Fruit fly (Drosophila melanogaster) whole organism, embryonic: ENCODE results near the gene Fas3.

Experiments
- Ada2b ChIP-seq: fragments of 200-800 bp; sonication (Bioruptor generic); IDR thresholded peaks from 2 replicates; pipeline ENCODE4 v1.3.6; 2022; ENCODE audit warnings: missing biosample characterization, missing genetic modification characterization
- Bgb ChIP-seq: fragments of 200-800 bp; sonication (Bioruptor generic); IDR thresholded peaks from 2 replicates; pipeline ENCODE4 v1.3.6; 2022; ENCODE audit warnings: missing biosample characterization, missing genetic modification characterization; ENCODE audit not compliant: partially characterized antibody
- Blimp-1 ChIP-seq: fragments of 200-800 bp; sonication (Bioruptor generic); optimal IDR thresholded peaks from 3 replicates; lab custom pipeline; 2018; ENCODE audit warnings: missing biosample characterization, missing genetic modification characterization, mild to moderate bottlenecking, moderate library complexity, missing genetic modification reagents
- CG10565 ChIP-seq: fragments of 200-800 bp; sonication (Bioruptor generic); optimal IDR thresholded peaks from 3 replicates; lab custom pipeline; 2016; ENCODE audit warnings: missing biosample characterization, mild to moderate bottlenecking, missing genetic modification characterization
- CG11504 ChIP-seq: fragments of 200-800 bp; sonication (Bioruptor generic); optimal IDR thresholded peaks from 3 replicates; lab custom pipeline; 2019; ENCODE audit warnings: missing biosample characterization, mild to moderate bottlenecking, missing genetic modification characterization, moderate library complexity
- CG11723 ChIP-seq: fragments of 200-800 bp; sonication (Bioruptor generic); optimal IDR thresholded peaks from 2 replicates; lab custom pipeline; 2017; ENCODE audit warnings: missing biosample characterization, mild to moderate bottlenecking, missing genetic modification characterization
- CG12219 ChIP-seq: fragments of 200-800 bp; sonication (Bioruptor generic); optimal IDR thresholded peaks from 3 replicates; lab custom pipeline; 2018; ENCODE audit warnings: missing biosample characterization, mild to moderate bottlenecking, missing genetic modification characterization
- CG1233 ChIP-seq: fragments of 200-800 bp; sonication (Bioruptor generic); optimal IDR thresholded peaks from 4 replicates; lab custom pipeline; 2018; ENCODE audit warnings: missing biosample characterization, mild to moderate bottlenecking, missing genetic modification characterization
- CG12391 ChIP-seq: fragments of 200-800 bp; sonication (Bioruptor generic); optimal IDR thresholded peaks from 3 replicates; lab custom pipeline; 2018; ENCODE audit warnings: missing biosample characterization, mild to moderate bottlenecking, missing genetic modification characterization, moderate library complexity
- CG1529 ChIP-seq: fragments of 200-800 bp; sonication (Bioruptor generic); optimal IDR thresholded peaks from 3 replicates; lab custom pipeline; 2018; ENCODE audit warnings: missing biosample characterization, missing genetic modification characterization
- CG16813 ChIP-seq: fragments of 200-800 bp; sonication (Bioruptor generic); IDR thresholded peaks from 3 replicates; pipeline ENCODE4 v1.3.6; 2022; ENCODE audit warnings: missing biosample characterization, missing genetic modification characterization; ENCODE audit not compliant: partially characterized antibody
- CG17328 ChIP-seq: fragments of 200-800 bp; sonication (Bioruptor generic); IDR thresholded peaks from 2 replicates; pipeline ENCODE4 v1.3.6; 2022; ENCODE audit warnings: missing biosample characterization, missing genetic modification characterization
- CG17361 ChIP-seq: fragments of 200-800 bp; sonication (Bioruptor generic); IDR thresholded peaks from 3 replicates; pipeline ENCODE4 v1.3.6; 2022; ENCODE audit warnings: missing biosample characterization, missing genetic modification characterization
- CG17829 ChIP-seq: fragments of 200-800 bp; optimal IDR thresholded peaks from 2 replicates; lab custom pipeline; 2019; ENCODE audit warnings: missing biosample characterization, mild to moderate bottlenecking, missing genetic modification characterization, moderate library complexity
- CG17912 ChIP-seq: fragments of 200-800 bp; sonication (Bioruptor generic); optimal IDR thresholded peaks from 2 replicates; lab custom pipeline; 2018; ENCODE audit warnings: missing biosample characterization, mild to moderate bottlenecking, missing genetic modification characterization
- CG2199 ChIP-seq: fragments of 200-800 bp; sonication (Bioruptor generic); IDR thresholded peaks from 3 replicates; pipeline ENCODE4 v1.3.6; 2022; ENCODE audit warnings: missing biosample characterization, missing genetic modification characterization
- CG3163 ChIP-seq: fragments of 200-800 bp; sonication (Bioruptor generic); optimal IDR thresholded peaks from 3 replicates; lab custom pipeline; 2016; ENCODE audit warnings: missing biosample characterization, missing genetic modification characterization
- CG32772 ChIP-seq: fragments of 200-800 bp; sonication (Bioruptor generic); IDR thresholded peaks from 2 replicates; pipeline ENCODE4 v1.3.6; 2022; ENCODE audit warnings: missing biosample characterization, missing genetic modification characterization
- CG34224 ChIP-seq: fragments of 200-800 bp; sonication (Bioruptor generic); IDR thresholded peaks from 3 replicates; pipeline ENCODE4 v1.3.6; 2022; ENCODE audit warnings: missing biosample characterization, missing genetic modification characterization; ENCODE audit not compliant: partially characterized antibody
- CG7963 ChIP-seq: fragments of 200-800 bp; sonication (Bioruptor generic); IDR thresholded peaks from 3 replicates; pipeline ENCODE4 v1.3.6; 2022; ENCODE audit warnings: missing biosample characterization, missing genetic modification characterization; ENCODE audit not compliant: partially characterized antibody
- Doc2 ChIP-seq: fragments of 200-800 bp; sonication (Bioruptor generic); IDR thresholded peaks from 2 replicates; pipeline ENCODE4 v1.3.6; 2022; ENCODE audit warnings: missing biosample characterization, missing genetic modification characterization
- Doc3 ChIP-seq: fragments of 200-800 bp; sonication (Bioruptor generic); IDR thresholded peaks from 3 replicates; pipeline ENCODE4 v1.3.6; 2022; ENCODE audit warnings: missing biosample characterization, missing genetic modification characterization; ENCODE audit not compliant: partially characterized antibody
- Hr78 ChIP-seq, 2 experiments: fragments of 200-800 bp in 1 of 2; fragments of >200 bp in 1 of 2; sonication (Bioruptor generic) in 1 of 2; optimal IDR thresholded peaks; 2 replicates each; lab custom pipeline; 2017 to 2019; ENCODE audit warnings: missing biosample characterization in 2 of 2, missing genetic modification characterization in 2 of 2, mild to moderate bottlenecking in 1 of 2, moderate library complexity in 1 of 2
- Max ChIP-seq: fragments of 200-800 bp; sonication (Bioruptor generic); optimal IDR thresholded peaks from 2 replicates; lab custom pipeline; 2016; ENCODE audit warnings: missing biosample characterization, mild to moderate bottlenecking, missing genetic modification characterization
- Nf-YB ChIP-seq: fragments of 200-800 bp; sonication (Bioruptor generic); optimal IDR thresholded peaks from 3 replicates; lab custom pipeline; 2019; ENCODE audit warnings: missing biosample characterization, mild to moderate bottlenecking, missing genetic modification characterization, moderate library complexity
- Scr ChIP-seq: fragments of 200-800 bp; sonication (Bioruptor generic); IDR thresholded peaks from 2 replicates; pipeline ENCODE4 v1.3.6; 2022; ENCODE audit warnings: missing biosample characterization, missing genetic modification characterization; ENCODE audit not compliant: partially characterized antibody
- Xrp1 ChIP-seq: fragments of 200-800 bp; sonication (Bioruptor generic); IDR thresholded peaks from 2 replicates; pipeline ENCODE4 v1.3.6; 2022; ENCODE audit warnings: missing biosample characterization, missing genetic modification characterization
- bsh ChIP-seq, 2 experiments: fragments of 200-800 bp; sonication (Bioruptor generic); optimal IDR thresholded peaks; 2 replicates each; lab custom pipeline; 2017 to 2018; ENCODE audit warnings: mild to moderate bottlenecking in 2 of 2, missing biosample characterization in 2 of 2, missing genetic modification characterization in 2 of 2, moderate library complexity in 1 of 2
- chm ChIP-seq: fragments of 200-800 bp; sonication (Bioruptor generic); IDR thresholded peaks from 2 replicates; pipeline ENCODE4 v1.3.6; 2022; ENCODE audit warnings: missing biosample characterization, missing genetic modification characterization
- ewg ChIP-seq: fragments of 200-800 bp; sonication (Bioruptor generic); optimal IDR thresholded peaks from 3 replicates; lab custom pipeline; 2017; ENCODE audit warnings: mild to moderate bottlenecking, missing biosample characterization, missing genetic modification reagents, missing genetic modification characterization
- fd102C ChIP-seq: fragments of 200-800 bp; sonication (Bioruptor generic); optimal IDR thresholded peaks from 2 replicates; lab custom pipeline; 2018; ENCODE audit warnings: missing biosample characterization, mild to moderate bottlenecking, missing genetic modification characterization, moderate library complexity
- gem ChIP-seq: fragments of 200-800 bp; sonication (Bioruptor generic); optimal IDR thresholded peaks from 2 replicates; lab custom pipeline; 2019; ENCODE audit warnings: missing biosample characterization, mild to moderate bottlenecking, missing genetic modification characterization, moderate library complexity
- gfzf ChIP-seq: fragments of 200-800 bp; sonication (Bioruptor generic); optimal IDR thresholded peaks from 2 replicates; lab custom pipeline; 2016; ENCODE audit warnings: missing biosample characterization, mild to moderate bottlenecking, missing genetic modification characterization, moderate library complexity
- ham ChIP-seq: fragments of 200-800 bp; sonication (Bioruptor generic); IDR thresholded peaks from 2 replicates; pipeline ENCODE4 v1.3.6; 2022; ENCODE audit warnings: missing biosample characterization, missing genetic modification characterization
- kni ChIP-seq: fragments of 200-800 bp; sonication (Bioruptor generic); optimal IDR thresholded peaks from 3 replicates; lab custom pipeline; 2017; ENCODE audit warnings: mild to moderate bottlenecking, missing biosample characterization, missing genetic modification reagents, missing genetic modification characterization
- lola ChIP-seq, 3 experiments: fragments of >200 bp in 2 of 3; fragments of 200-800 bp in 1 of 3; sonication (Bioruptor generic) in 1 of 3; optimal IDR thresholded peaks; 2 replicates each; lab custom pipeline; 2017 to 2019; ENCODE audit warnings: missing biosample characterization in 3 of 3, missing genetic modification characterization in 3 of 3, mild to moderate bottlenecking in 1 of 3, moderate library complexity in 1 of 3
- sens ChIP-seq: fragments of 200-800 bp; sonication (Bioruptor generic); peaks from one replicate; lab custom pipeline; 2016; ENCODE audit warnings: missing biosample characterization, missing genetic modification characterization
- stwl ChIP-seq: fragments of 200-800 bp; sonication (Bioruptor generic); optimal IDR thresholded peaks from 3 replicates; lab custom pipeline; 2018; ENCODE audit warnings: missing biosample characterization, mild to moderate bottlenecking, missing genetic modification characterization, moderate library complexity
- unpg ChIP-seq: fragments of 200-800 bp; sonication (Bioruptor generic); optimal IDR thresholded peaks from 3 replicates; lab custom pipeline; 2018; ENCODE audit warnings: missing biosample characterization, mild to moderate bottlenecking, missing genetic modification characterization, moderate library complexity
- usp ChIP-seq: fragments of >200 bp; optimal IDR thresholded peaks from 2 replicates; lab custom pipeline; 2017; ENCODE audit warnings: missing biosample characterization, missing genetic modification characterization
- vvl ChIP-seq: fragments of 200-800 bp; sonication (Bioruptor generic); IDR thresholded peaks from 2 replicates; pipeline ENCODE4 v1.3.6; 2022; ENCODE audit warnings: missing biosample characterization, missing genetic modification characterization

Fas3 gene

DNA sequence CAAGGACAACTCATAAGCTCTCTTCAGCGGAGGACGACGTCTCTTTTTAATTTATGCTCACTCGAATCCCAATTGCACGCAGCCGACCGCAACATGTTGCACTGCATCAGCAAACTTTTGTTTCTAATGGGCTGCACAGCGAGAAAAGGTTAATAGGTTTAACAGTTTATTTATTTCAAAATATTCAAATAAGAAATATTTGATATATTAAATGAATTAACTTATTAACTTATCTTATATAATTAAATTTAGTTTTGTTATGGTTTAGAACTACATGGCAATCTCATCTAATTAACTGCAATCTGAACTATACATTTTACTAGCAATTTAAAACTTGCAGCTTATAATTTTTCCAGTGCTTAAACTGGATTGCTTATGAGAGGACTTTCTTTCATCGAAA lies 4.4 kb upstream of the Fas3 start (continued):
- TF ChIP-seq gfzf (GFP tag; lab: Kevin White, UChicago) (no peak), CG11723 (no peak), usp (GFP tag; lab: Kevin White, UChicago) (no peak), CG17328 (GFP tag; lab: Robert Waterston, UW) (no peak), vvl (GFP tag; lab: Robert Waterston, UW) (no peak), gem (peak; percentile 40), Doc2 (GFP tag; lab: Robert Waterston, UW) (no peak), CG17912 (GFP tag; lab: Kevin White, UChicago) (no peak), Blimp-1 (peak; percentile 5), CG17829 (tag; lab: Kevin White, UChicago) (peak; percentile 14), bsh (GFP tag; optimal IDR thresholded peaks at IDR 0.05; lab: Kevin White, UChicago) (peak in 1 of 2 experiments; percentile 55), CG1233 (GFP tag; lab: Kevin White, UChicago) (no peak), unpg (peak; percentile 36), CG10565 (GFP tag; lab: Kevin White, UChicago) (no peak), CG32772 (GFP tag; lab: Robert Waterston, UW) (0 out of 2 replicates have a peak, but pooled peaks have one; percentile 5), CG12391 (peak; percentile 27), kni (no peak), CG3163 (GFP tag; lab: Kevin White, UChicago) (no peak), CG12219 (no peak)

DNA sequence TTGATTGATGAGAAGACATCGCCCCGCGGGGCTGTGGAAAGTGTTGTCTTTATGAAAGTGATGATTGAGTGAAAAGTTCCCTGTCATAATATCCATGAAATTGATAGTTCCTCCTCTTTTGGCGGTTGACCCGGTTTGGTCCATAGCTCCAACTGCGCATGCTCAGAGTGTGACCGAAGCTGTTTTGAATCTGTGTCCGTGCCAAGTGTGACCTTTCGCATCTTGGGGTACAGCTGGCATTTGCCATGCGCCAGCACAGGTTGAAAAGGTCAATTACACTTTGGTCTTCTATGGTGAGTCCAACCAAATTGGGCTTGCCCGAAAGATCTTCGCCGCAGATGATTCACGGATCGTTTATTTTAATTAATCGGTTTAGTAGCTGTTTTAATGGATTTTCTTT lies 1.0 kb downstream of the Fas3 start:
- peak; percentile 18; the same call in 1 of the 2 replicates for TF ChIP-seq chm (GFP tag; lab: Robert Waterston, UW)
- TF ChIP-seq Xrp1, result no peak
- TF ChIP-seq CG16813 (GFP tag; lab: Robert Waterston, UW), result no peak
- TF ChIP-seq fd102C (GFP tag; lab: Kevin White, UChicago), result no peak
- no peak for TF ChIP-seq Nf-YB (GFP tag; lab: Kevin White, UChicago)
- 0 out of 2 replicates have a peak, but pooled peaks have one; percentile 9 for TF ChIP-seq Scr (GFP tag; lab: Robert Waterston, UW)
- TF ChIP-seq CG12391, result no peak
- TF ChIP-seq Doc3 (GFP tag; lab: Robert Waterston, UW), result peak; percentile 38; the same call in 2 of the 3 replicates
- no peak for TF ChIP-seq Max
- TF ChIP-seq Ada2b, result no peak
- peak in 1 of 2 experiments; percentile 67 for TF ChIP-seq Hr78 (GFP tag; optimal IDR thresholded peaks at IDR 0.05; lab: Kevin White, UChicago)
- peak; percentile 67 for TF ChIP-seq CG11504
- TF ChIP-seq ham (GFP tag; lab: Robert Waterston, UW), result no peak
- no peak for TF ChIP-seq CG1529 (GFP tag; lab: Kevin White, UChicago)
- peak; percentile 98 for TF ChIP-seq stwl (tag; lab: Kevin White, UChicago)
- TF ChIP-seq Bgb (GFP tag; lab: Robert Waterston, UW), result peak; percentile 20; the same call in 1 of the 2 replicates
- peak; percentile 31; the same call in 1 of the 3 replicates for TF ChIP-seq CG7963 (GFP tag; lab: Robert Waterston, UW)
- peak; percentile 49 for TF ChIP-seq gfzf (GFP tag; lab: Kevin White, UChicago)
- TF ChIP-seq ewg, result peak; percentile 81
- TF ChIP-seq CG2199 (GFP tag; lab: Robert Waterston, UW), result peak; percentile 67; the same call in 1 of the 3 replicates
- peak; percentile 69 for TF ChIP-seq sens (GFP tag; lab: Kevin White, UChicago)
- no peak for TF ChIP-seq CG17361 (GFP tag; lab: Robert Waterston, UW)
- 0 out of 3 replicates have a peak, but pooled peaks have one; percentile 11 for TF ChIP-seq CG34224
- no peak for TF ChIP-seq lola (GFP tag; optimal IDR thresholded peaks at IDR 0.05; lab: Kevin White, UChicago)
- TF ChIP-seq, all 482 proteins: peak for 13
